Worm (Caenorhabditis elegans): ENCODE measurements around the gene unc-5.
A peak's percentile ranks its signal among the peaks of the same experiment; 100 is the strongest.

unc-5 gene

DNA sequence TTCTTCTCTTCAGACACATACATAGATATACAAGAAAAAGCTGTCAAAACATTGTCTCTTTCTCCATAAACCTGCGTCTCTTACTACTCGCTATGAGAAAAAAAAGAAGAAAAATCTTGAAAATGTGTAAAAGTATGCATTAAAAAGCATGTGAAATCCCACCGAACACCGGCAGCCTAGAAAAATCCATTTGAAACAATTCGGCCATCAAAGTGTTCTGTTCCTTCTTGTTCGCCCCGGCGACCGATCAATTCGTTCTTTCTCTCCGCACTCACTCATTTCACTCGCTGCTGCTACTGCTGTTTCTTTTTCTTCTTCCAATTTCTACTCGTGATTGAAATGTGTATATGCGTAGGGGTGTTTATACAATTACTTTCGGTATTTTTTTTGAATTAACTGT lies 20.7 kb upstream of the unc-5 start:
- TF ChIP-seq klf-2 (GFP tag; conservative IDR thresholded peaks at IDR 0.05) (no peak), flt-1 (GFP tag; IDR thresholded peaks at IDR 0.05) (no peak), tab-1 (GFP tag; IDR thresholded peaks at IDR 0.05) (no peak), ztf-29 (GFP tag; IDR thresholded peaks at IDR 0.05) (no peak), ref-1 (GFP tag; conservative IDR thresholded peaks at IDR 0.05) (no peak), med-1 (GFP tag; optimal IDR thresholded peaks at IDR 0.05; ENCODE audit: insufficient read depth) (no peak), ztf-23 (GFP tag; IDR thresholded peaks at IDR 0.05) (no peak)

DNA sequence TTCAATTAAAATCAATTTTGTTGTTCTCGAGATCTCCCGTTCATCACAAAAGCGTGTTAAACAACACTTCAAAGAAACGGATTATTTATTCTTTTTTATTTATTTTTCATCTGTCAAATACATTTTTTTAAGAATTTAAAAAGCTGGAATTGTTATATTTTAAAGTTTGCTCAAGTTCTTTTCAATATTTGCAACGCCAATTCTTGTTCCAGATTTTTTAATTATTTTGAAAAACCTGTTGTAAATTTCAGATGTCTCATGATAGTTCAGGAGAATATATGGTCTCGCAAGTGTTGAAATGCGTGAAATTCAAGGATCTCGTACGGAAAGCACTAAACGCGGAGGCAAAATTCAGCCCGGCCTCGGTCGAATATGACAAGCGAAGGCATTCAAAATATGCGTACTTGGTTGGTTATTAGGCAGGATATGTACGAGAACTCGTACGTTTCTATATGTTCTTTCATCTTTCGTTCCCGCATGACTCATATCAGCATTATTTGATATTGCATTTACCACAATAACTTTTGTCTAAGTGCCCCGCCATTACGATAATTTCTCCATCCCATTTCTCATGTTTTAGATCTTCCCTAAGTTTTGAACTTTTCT lies 16.6 kb upstream of the unc-5 start, which contains the start of gene cec-6:
Gene cec-6, plus strand, starts transcription at position 252 of the 606 bp plus-strand sequence.
- no peak for TF ChIP-seq med-1 (GFP tag; optimal IDR thresholded peaks at IDR 0.05; ENCODE audit: insufficient read depth)
- no peak for TF ChIP-seq cog-1 (tag; optimal IDR thresholded peaks at IDR 0.05)
- no peak for TF ChIP-seq ztf-29 (GFP tag; IDR thresholded peaks at IDR 0.05)
- TF ChIP-seq tab-1 (GFP tag; IDR thresholded peaks at IDR 0.05): no peak
- no peak for TF ChIP-seq klf-2 (GFP tag; conservative IDR thresholded peaks at IDR 0.05)
- no peak for TF ChIP-seq T22C8.4 (GFP tag; IDR thresholded peaks at IDR 0.05)
- no peak for TF ChIP-seq ztf-23 (GFP tag; IDR thresholded peaks at IDR 0.05)
- no peak for TF ChIP-seq flt-1 (GFP tag; IDR thresholded peaks at IDR 0.05)
- TF ChIP-seq ref-1 (GFP tag; conservative IDR thresholded peaks at IDR 0.05): no peak

DNA sequence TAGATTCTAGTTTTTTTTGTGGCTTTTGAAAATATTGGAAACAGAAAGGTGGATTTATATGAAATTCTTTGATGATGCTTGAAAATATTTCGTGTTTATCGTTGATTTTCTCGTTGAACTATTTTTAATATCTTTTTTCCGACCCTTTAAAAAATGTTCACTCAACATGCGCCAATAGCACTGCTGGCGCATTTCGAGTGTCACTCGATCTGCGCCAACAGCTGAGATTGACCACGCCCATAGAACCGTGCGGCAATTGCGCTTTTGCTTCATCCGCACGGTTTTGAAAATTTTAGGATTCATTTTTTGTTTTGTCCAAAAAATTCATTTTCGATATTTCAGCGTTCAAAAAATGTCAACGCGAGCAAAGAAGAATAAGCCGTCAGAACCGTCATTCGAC lies 13.1 kb upstream of the unc-5 start, which contains the start of gene tebp-2:
Gene tebp-2, plus strand, starts transcription at position 343 of the 400 bp plus-strand sequence.
- TF ChIP-seq flt-1 (GFP tag; IDR thresholded peaks at IDR 0.05) (no peak), tab-1 (GFP tag; IDR thresholded peaks at IDR 0.05) (no peak), ref-1 (GFP tag; conservative IDR thresholded peaks at IDR 0.05) (no peak), cog-1 (tag; optimal IDR thresholded peaks at IDR 0.05) (no peak), T22C8.4 (GFP tag; IDR thresholded peaks at IDR 0.05) (no peak), med-1 (GFP tag; optimal IDR thresholded peaks at IDR 0.05; ENCODE audit: insufficient read depth) (no peak), klf-2 (GFP tag; conservative IDR thresholded peaks at IDR 0.05) (no peak), ztf-29 (GFP tag; IDR thresholded peaks at IDR 0.05) (no peak), ztf-23 (GFP tag; IDR thresholded peaks at IDR 0.05) (no peak)

- no peak for TF ChIP-seq klf-2 (GFP tag; conservative IDR thresholded peaks at IDR 0.05)
- no peak for TF ChIP-seq T22C8.4 (GFP tag; IDR thresholded peaks at IDR 0.05)
- TF ChIP-seq cog-1 (tag; optimal IDR thresholded peaks at IDR 0.05): no peak
- TF ChIP-seq ztf-23 (GFP tag; IDR thresholded peaks at IDR 0.05): no peak
- TF ChIP-seq ref-1 (GFP tag; conservative IDR thresholded peaks at IDR 0.05): no peak
- no peak for TF ChIP-seq ztf-29 (GFP tag; IDR thresholded peaks at IDR 0.05)
- TF ChIP-seq med-1 (GFP tag; optimal IDR thresholded peaks at IDR 0.05; ENCODE audit: insufficient read depth): no peak
- no peak for TF ChIP-seq tab-1 (GFP tag; IDR thresholded peaks at IDR 0.05)
- TF ChIP-seq flt-1 (GFP tag; IDR thresholded peaks at IDR 0.05): no peak
Observed at ce11 chrIV:5537813-5538538, 9.8 kb upstream of the unc-5 start, which contains the start of the genes fem-1 and drp-1. TSS of gene fem-1 (minus strand) at chrIV:5537962. TSS of gene drp-1 (plus strand) at chrIV:5538488.

ce11 chrIV:5535780-5536179 lies 7.6 kb upstream of the unc-5 start:
- no peak for TF ChIP-seq ztf-23 (GFP tag; IDR thresholded peaks at IDR 0.05)
- TF ChIP-seq T22C8.4 (GFP tag; IDR thresholded peaks at IDR 0.05): no peak
- no peak for TF ChIP-seq flt-1 (GFP tag; IDR thresholded peaks at IDR 0.05)
- TF ChIP-seq med-1 (GFP tag; optimal IDR thresholded peaks at IDR 0.05; ENCODE audit: insufficient read depth): no peak
- TF ChIP-seq klf-2 (GFP tag; conservative IDR thresholded peaks at IDR 0.05): no peak
- TF ChIP-seq tab-1 (GFP tag; IDR thresholded peaks at IDR 0.05): no peak
- no peak for TF ChIP-seq ref-1 (GFP tag; conservative IDR thresholded peaks at IDR 0.05)
- TF ChIP-seq ztf-29 (GFP tag; IDR thresholded peaks at IDR 0.05): no peak
- no peak for TF ChIP-seq cog-1 (tag; optimal IDR thresholded peaks at IDR 0.05)

ce11 chrIV:5534596-5534995 lies 6.5 kb upstream of the unc-5 start:
- no peak for TF ChIP-seq tab-1 (GFP tag; IDR thresholded peaks at IDR 0.05)
- TF ChIP-seq cog-1 (tag; optimal IDR thresholded peaks at IDR 0.05): no peak
- TF ChIP-seq klf-2 (GFP tag; conservative IDR thresholded peaks at IDR 0.05): no peak
- no peak for TF ChIP-seq ref-1 (GFP tag; conservative IDR thresholded peaks at IDR 0.05)
- TF ChIP-seq ztf-23 (GFP tag; IDR thresholded peaks at IDR 0.05): no peak
- TF ChIP-seq med-1 (GFP tag; optimal IDR thresholded peaks at IDR 0.05; ENCODE audit: insufficient read depth): no peak
- TF ChIP-seq T22C8.4 (GFP tag; IDR thresholded peaks at IDR 0.05): no peak
- no peak for TF ChIP-seq flt-1 (GFP tag; IDR thresholded peaks at IDR 0.05)
- TF ChIP-seq ztf-29 (GFP tag; IDR thresholded peaks at IDR 0.05): no peak

- no peak for TF ChIP-seq ref-1 (GFP tag; conservative IDR thresholded peaks at IDR 0.05)
- TF ChIP-seq flt-1 (GFP tag; IDR thresholded peaks at IDR 0.05): no peak
- no peak for TF ChIP-seq ztf-29 (GFP tag; IDR thresholded peaks at IDR 0.05)
- TF ChIP-seq tab-1 (GFP tag; IDR thresholded peaks at IDR 0.05): no peak
- TF ChIP-seq cog-1 (tag; optimal IDR thresholded peaks at IDR 0.05): no peak
- no peak for TF ChIP-seq ztf-23 (GFP tag; IDR thresholded peaks at IDR 0.05)
- TF ChIP-seq med-1 (GFP tag; optimal IDR thresholded peaks at IDR 0.05; ENCODE audit: insufficient read depth): no peak
- TF ChIP-seq T22C8.4 (GFP tag; IDR thresholded peaks at IDR 0.05): no peak
- TF ChIP-seq klf-2 (GFP tag; conservative IDR thresholded peaks at IDR 0.05): no peak
Observed at ce11 chrIV:5533556-5533955, 5.4 kb upstream of the unc-5 start.

ce11 chrIV:5530980-5531379 lies 2.8 kb upstream of the unc-5 start:
- TF ChIP-seq med-1 (GFP tag; optimal IDR thresholded peaks at IDR 0.05; ENCODE audit: insufficient read depth): no peak
- TF ChIP-seq ztf-29 (GFP tag; IDR thresholded peaks at IDR 0.05): no peak

DNA sequence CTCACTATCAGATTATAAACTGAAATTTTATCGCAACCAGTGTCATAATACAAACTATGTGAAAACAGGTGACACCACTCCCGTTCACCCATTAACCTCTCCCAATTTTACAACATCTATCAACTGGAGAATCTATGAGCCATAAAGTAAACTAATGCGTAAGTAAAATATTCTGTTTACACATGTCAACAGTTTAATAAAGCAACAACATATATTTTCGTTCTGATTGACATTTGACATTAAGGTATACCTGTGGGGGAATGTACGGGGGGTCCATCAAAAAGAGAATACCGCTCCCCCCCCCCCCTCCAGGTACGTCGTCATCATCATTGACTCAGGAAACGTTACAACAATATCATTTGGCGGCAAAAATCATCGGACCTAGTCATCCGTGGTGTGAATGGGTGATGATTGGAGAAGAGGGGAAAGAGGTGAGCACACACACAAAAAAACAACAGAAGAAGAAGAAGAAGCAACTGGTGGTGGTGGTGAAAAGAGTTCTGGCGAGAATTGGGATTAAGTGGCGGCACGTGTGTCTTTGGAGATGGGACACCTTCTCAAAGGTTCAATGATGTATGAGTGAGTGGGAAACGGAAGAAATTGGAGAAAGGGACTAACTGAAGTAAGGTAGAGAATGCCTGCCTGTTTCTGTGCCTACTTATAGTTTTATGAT lies 1.3 kb downstream of the unc-5 start:
- TF ChIP-seq klf-2 (GFP tag; conservative IDR thresholded peaks at IDR 0.05) (0 out of 2 replicates have a peak, but pooled peaks have one; percentile 23), T22C8.4 (GFP tag; IDR thresholded peaks at IDR 0.05) (no peak), cog-1 (tag; optimal IDR thresholded peaks at IDR 0.05) (peak; percentile 45)

Measured in whole organism, midembryonic.